Fruit fly (Drosophila melanogaster) Kc167 (cell line): ENCODE results near the gene cas.

Experiments
- Myc ChIP-seq: fragments of >200 bp; optimal IDR thresholded peaks from 2 replicates; lab custom pipeline; 2017; ENCODE audit warnings: missing external identifiers
- Sin3A ChIP-seq: fragments of >200 bp; optimal IDR thresholded peaks from 2 replicates; lab custom pipeline; 2018; ENCODE audit warnings: missing external identifiers
- h ChIP-seq: fragments of >200 bp; optimal IDR thresholded peaks from 3 replicates; lab custom pipeline; 2018; ENCODE audit warnings: missing external identifiers
- insv ChIP-seq: fragments of >200 bp; optimal IDR thresholded peaks from 3 replicates; lab custom pipeline; 2018; ENCODE audit warnings: missing external identifiers
- psq ChIP-seq: fragments of >200 bp; optimal IDR thresholded peaks from 2 replicates; lab custom pipeline; 2017; ENCODE audit warnings: missing external identifiers
- ttk ChIP-seq: sonication (Bioruptor generic); optimal IDR thresholded peaks from 2 replicates; lab custom pipeline; 2017; ENCODE audit warnings: missing external identifiers

cas gene

dm6 chr3R:5682921-5683748, 33.5 kb downstream of the cas start:
- no peak for TF ChIP-seq psq
- no peak for TF ChIP-seq insv (lab: Kevin White, UChicago)
- TF ChIP-seq Sin3A = no peak
- no peak for TF ChIP-seq h (lab: Kevin White, UChicago)

DNA sequence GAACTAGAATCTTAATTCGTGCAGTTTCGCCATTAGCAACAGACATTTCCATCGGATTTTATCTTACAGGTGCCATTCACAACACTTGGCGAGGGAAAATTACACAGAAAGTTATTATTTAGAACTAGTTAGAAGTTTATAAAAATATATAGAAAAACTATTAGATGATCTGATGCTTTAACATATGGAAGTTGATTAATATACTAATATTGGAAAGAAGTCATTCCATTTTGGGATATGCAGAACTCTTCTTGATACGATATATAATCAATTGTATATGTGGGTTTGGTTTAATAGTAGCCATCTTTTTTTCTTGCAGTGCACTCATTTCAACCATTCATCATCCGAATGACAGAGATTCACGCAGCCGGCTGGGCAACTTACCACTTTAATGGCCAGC, 34.4 kb downstream of the cas start:
- no peak for TF ChIP-seq Sin3A
- no peak for TF ChIP-seq ttk
- no peak for TF ChIP-seq h (lab: Kevin White, UChicago)
- TF ChIP-seq Myc (lab: Kevin White, UChicago) = no peak
- TF ChIP-seq psq = no peak
- no peak for TF ChIP-seq insv (lab: Kevin White, UChicago)

dm6 chr3R:5672658-5673217, 43.9 kb downstream of the cas start:
- TF ChIP-seq psq (no peak), Sin3A (no peak), insv (lab: Kevin White, UChicago) (no peak), Myc (lab: Kevin White, UChicago) (no peak), ttk (no peak), h (lab: Kevin White, UChicago) (no peak)

- TF ChIP-seq h (lab: Kevin White, UChicago) (no peak), Myc (lab: Kevin White, UChicago) (no peak), insv (lab: Kevin White, UChicago) (no peak)
These were observed 44.6 kb downstream of the cas start for dm6 chr3R:5671795-5672657.

dm6 chr3R:5671265-5671663, 45.3 kb downstream of the cas start:
- TF ChIP-seq Sin3A (no peak), h (lab: Kevin White, UChicago) (no peak), Myc (lab: Kevin White, UChicago) (no peak), psq (no peak), insv (lab: Kevin White, UChicago) (no peak), ttk (no peak)

dm6 chr3R:5670660-5671264, 45.8 kb downstream of the cas start:
- TF ChIP-seq psq (no peak), ttk (no peak), Sin3A (no peak), insv (lab: Kevin White, UChicago) (no peak), h (lab: Kevin White, UChicago) (no peak)

DNA sequence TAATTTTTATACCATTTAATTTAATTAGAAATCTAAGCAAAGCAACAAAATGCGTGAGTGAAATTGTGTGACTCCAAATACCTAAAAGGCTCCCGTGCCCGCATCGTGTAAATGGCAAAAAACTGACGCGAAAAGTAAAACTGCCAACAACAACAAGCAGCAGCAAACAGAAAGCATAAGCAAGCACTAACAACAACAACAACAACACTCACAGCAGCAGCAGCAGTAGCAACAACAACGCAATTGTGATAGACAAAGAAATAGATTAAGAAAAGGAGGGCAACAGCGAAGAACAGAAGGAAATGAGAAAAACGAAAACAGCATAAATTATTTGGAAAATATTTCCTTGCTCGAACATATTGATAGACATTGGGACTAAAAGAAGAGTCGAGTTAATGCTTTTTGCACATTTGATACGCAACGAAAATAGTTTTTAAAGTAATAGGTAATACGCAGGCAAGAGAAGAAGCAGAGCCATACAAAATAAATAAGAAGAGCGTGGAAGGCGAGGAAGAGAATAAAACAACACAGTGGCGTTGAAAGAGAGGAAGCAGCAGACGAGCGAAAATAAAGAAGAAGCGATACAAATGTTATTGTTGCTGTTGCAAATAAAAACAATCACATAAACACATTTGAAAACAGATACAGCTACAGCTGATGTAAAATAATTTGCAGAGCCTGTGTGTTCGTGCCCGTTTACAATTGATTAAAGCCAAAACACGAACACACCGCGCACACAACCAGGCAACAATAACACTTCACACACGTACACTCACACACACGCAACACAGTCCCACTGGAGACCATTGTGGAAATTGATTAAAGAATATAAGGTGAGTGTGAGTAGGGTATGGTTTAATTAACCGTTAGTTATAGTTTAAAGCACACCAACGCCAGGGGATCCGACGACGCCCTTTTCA, 46.6 kb downstream of the cas start:
- peak; percentile 85 for TF ChIP-seq psq
- TF ChIP-seq Sin3A = no peak
- TF ChIP-seq ttk = no peak
- TF ChIP-seq h (lab: Kevin White, UChicago) = no peak

dm6 chr3R:5668928-5669739, 47.5 kb downstream of the cas start, which contains the start of the genes Xe7 and Atg17:
Xe7 (minus strand) TSS chr3R:5669334.
Atg17 (plus strand) TSS chr3R:5669713.
- no peak for TF ChIP-seq h (lab: Kevin White, UChicago)
- peak; percentile 60 for TF ChIP-seq psq
